Worm (Caenorhabditis elegans) whole organism, mixed stage, embryonic: ENCODE data around the gene C07E3.10.

Experiments used
- M03D4.4 ChIP-seq: sonication (generic microtip); optimal IDR thresholded peaks from 2 replicates; lab custom pipeline; 2017; ENCODE audit warnings: mild to moderate bottlenecking, missing genetic modification characterization, missing compliant biosample characterization
- bed-3 ChIP-seq: fragments of 200-800 bp; sonication (Bioruptor generic); optimal IDR thresholded peaks from 3 replicates; lab custom pipeline; 2018; ENCODE audit warnings: mild to moderate bottlenecking, missing genetic modification characterization, moderate library complexity, missing compliant biosample characterization
- blmp-1 ChIP-seq: fragments of 150-350 bp; optimal IDR thresholded peaks from 2 replicates; lab custom pipeline; 2014; ENCODE audit warnings: missing biosample characterization, missing genetic modification characterization
- ceh-39 ChIP-seq: fragments of 150-350 bp; optimal IDR thresholded peaks from 2 replicates; lab custom pipeline; 2014; ENCODE audit warnings: missing biosample characterization, missing genetic modification characterization
- ceh-43 ChIP-seq: fragments of 200-800 bp; sonication (Bioruptor generic); optimal IDR thresholded peaks from 2 replicates; lab custom pipeline; 2018; ENCODE audit warnings: mild to moderate bottlenecking, missing genetic modification characterization, moderate library complexity, missing compliant biosample characterization
- ceh-83 ChIP-seq: fragments of 200-800 bp; sonication (Bioruptor generic); optimal IDR thresholded peaks from 2 replicates; lab custom pipeline; 2018; ENCODE audit warnings: mild to moderate bottlenecking, missing genetic modification characterization, missing compliant biosample characterization
- ces-1 ChIP-seq: fragments of 150-350 bp; optimal IDR thresholded peaks from 2 replicates; lab custom pipeline; 2014; ENCODE audit warnings: missing biosample characterization, missing genetic modification reagents, missing genetic modification characterization
- cnd-1 ChIP-seq: fragments of 200-800 bp; sonication (Bioruptor generic); optimal IDR thresholded peaks from 2 replicates; lab custom pipeline; 2018; ENCODE audit warnings: mild to moderate bottlenecking, missing genetic modification characterization, missing compliant biosample characterization
- drap-1 ChIP-seq: fragments of 200-800 bp; sonication (Bioruptor generic); optimal IDR thresholded peaks from 3 replicates; lab custom pipeline; 2018; ENCODE audit warnings: mild to moderate bottlenecking, missing genetic modification characterization, missing compliant biosample characterization
- elt-1 ChIP-seq: sonication (generic microtip); optimal IDR thresholded peaks from 2 replicates; lab custom pipeline; 2017; ENCODE audit warnings: missing genetic modification characterization, mild to moderate bottlenecking, missing compliant biosample characterization, antibody characterized with exemption, moderate library complexity, borderline replicate concordance; ENCODE audit not compliant: insufficient read depth
- elt-3 ChIP-seq: fragments of 150-350 bp; optimal IDR thresholded peaks from 2 replicates; lab custom pipeline; 2014; ENCODE audit warnings: missing biosample characterization, missing genetic modification characterization
- flh-1 ChIP-seq: fragments of 200-800 bp; sonication (Bioruptor generic); optimal IDR thresholded peaks from 2 replicates; lab custom pipeline; 2018; ENCODE audit warnings: mild to moderate bottlenecking, missing genetic modification characterization, moderate library complexity, missing compliant biosample characterization
- ham-2 ChIP-seq: fragments of 200-800 bp; sonication (Bioruptor generic); optimal IDR thresholded peaks from 2 replicates; lab custom pipeline; 2018; ENCODE audit warnings: mild to moderate bottlenecking, missing genetic modification characterization, missing compliant biosample characterization
- hlh-1 ChIP-seq: fragments of 150-350 bp; optimal IDR thresholded peaks from 2 replicates; lab custom pipeline; 2014; ENCODE audit warnings: missing biosample characterization, missing genetic modification reagents, missing genetic modification characterization
- lin-13 ChIP-seq: fragments of 150-350 bp; optimal IDR thresholded peaks from 2 replicates; lab custom pipeline; 2014; ENCODE audit warnings: missing biosample characterization, missing genetic modification characterization
- lin-32 ChIP-seq: fragments of 200-800 bp; sonication (Bioruptor generic); optimal IDR thresholded peaks from 2 replicates; lab custom pipeline; 2018; ENCODE audit warnings: mild to moderate bottlenecking, missing genetic modification characterization, missing compliant biosample characterization
- mab-5 ChIP-seq: fragments of 150-350 bp; optimal IDR thresholded peaks from 2 replicates; lab custom pipeline; 2014; ENCODE audit warnings: missing biosample characterization, missing genetic modification characterization
- mep-1 ChIP-seq: fragments of 150-350 bp; optimal IDR thresholded peaks from 2 replicates; lab custom pipeline; 2017; ENCODE audit warnings: missing biosample characterization, missing genetic modification reagents, missing genetic modification characterization, inconsistent platforms
- mls-2 ChIP-seq: sonication (generic microtip); optimal IDR thresholded peaks from 2 replicates; lab custom pipeline; 2016; ENCODE audit warnings: mild to moderate bottlenecking, missing genetic modification characterization, moderate library complexity, missing compliant biosample characterization
- nhr-12 ChIP-seq: fragments of 150-350 bp; optimal IDR thresholded peaks from 2 replicates; lab custom pipeline; 2014; ENCODE audit warnings: missing biosample characterization, missing genetic modification characterization
- nhr-2 ChIP-seq: fragments of 150-350 bp; optimal IDR thresholded peaks from 2 replicates; lab custom pipeline; 2014; ENCODE audit warnings: missing biosample characterization, missing genetic modification characterization
- nhr-237 ChIP-seq: fragments of 150-350 bp; optimal IDR thresholded peaks from 2 replicates; lab custom pipeline; 2014; ENCODE audit warnings: missing biosample characterization, missing genetic modification characterization
- nhr-28 ChIP-seq: fragments of 150-350 bp; optimal IDR thresholded peaks from 2 replicates; lab custom pipeline; 2014; ENCODE audit warnings: missing biosample characterization, missing genetic modification characterization
- nhr-76 ChIP-seq: sonication (generic microtip); optimal IDR thresholded peaks from 2 replicates; lab custom pipeline; 2017; ENCODE audit warnings: missing biosample characterization, missing genetic modification characterization
- pha-4 ChIP-seq: fragments of 150-350 bp; optimal IDR thresholded peaks from 2 replicates; lab custom pipeline; 2018; ENCODE audit warnings: missing biosample characterization, missing genetic modification reagents, missing genetic modification characterization
- sem-2 ChIP-seq: fragments of 200-800 bp; sonication (Bioruptor generic); optimal IDR thresholded peaks from 2 replicates; lab custom pipeline; 2018; ENCODE audit warnings: mild to moderate bottlenecking, missing genetic modification characterization, missing compliant biosample characterization
- snpc-4 ChIP-seq: fragments of 150-350 bp; optimal IDR thresholded peaks from 2 replicates; lab custom pipeline; 2014; ENCODE audit warnings: missing biosample characterization, missing genetic modification characterization
- sptf-1 ChIP-seq: sonication (generic microtip); optimal IDR thresholded peaks from 2 replicates; lab custom pipeline; 2017; ENCODE audit warnings: mild to moderate bottlenecking, missing genetic modification characterization, moderate library complexity, missing compliant biosample characterization
- unc-120 ChIP-seq: sonication (generic microtip); optimal IDR thresholded peaks from 2 replicates; lab custom pipeline; 2017; ENCODE audit warnings: missing genetic modification characterization, missing compliant biosample characterization; ENCODE audit not compliant: poor library complexity, severe bottlenecking
- unc-39 ChIP-seq: fragments of 150-350 bp; optimal IDR thresholded peaks from 2 replicates; lab custom pipeline; 2014; ENCODE audit warnings: missing biosample characterization, missing genetic modification characterization
- unc-62 ChIP-seq: fragments of 150-350 bp; optimal IDR thresholded peaks from 2 replicates; lab custom pipeline; 2014; ENCODE audit warnings: missing biosample characterization, missing genetic modification reagents, missing genetic modification characterization
- ztf-11 ChIP-seq: fragments of 150-350 bp; optimal IDR thresholded peaks from 2 replicates; lab custom pipeline; 2014; ENCODE audit warnings: missing biosample characterization, missing genetic modification characterization

The C07E3.10 gene

DNA sequence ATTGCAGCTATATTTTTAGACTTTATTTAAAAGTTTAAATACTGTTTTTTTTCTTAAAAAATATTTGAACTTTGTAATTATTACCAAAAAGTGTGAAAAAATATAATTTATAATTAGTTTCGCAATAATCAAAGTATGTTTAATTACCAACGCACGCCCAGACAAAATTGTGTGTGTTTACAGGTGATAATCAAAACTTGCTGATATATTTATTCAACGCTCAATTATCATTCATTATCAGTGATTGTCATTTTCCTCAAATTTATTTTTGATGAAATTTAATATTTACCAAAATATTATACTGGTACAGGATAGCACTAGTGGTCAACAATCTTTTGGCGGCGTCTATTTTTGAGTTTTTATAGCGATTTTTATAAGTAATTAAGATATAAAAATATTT lies 26.8 kb downstream of the C07E3.10 start:
- TF ChIP-seq lin-13 (tag; lab: Kevin White, UChicago) = no peak
- no peak for TF ChIP-seq nhr-237 (tag; lab: Kevin White, UChicago)
- TF ChIP-seq, all 35 proteins: peak for 0

DNA sequence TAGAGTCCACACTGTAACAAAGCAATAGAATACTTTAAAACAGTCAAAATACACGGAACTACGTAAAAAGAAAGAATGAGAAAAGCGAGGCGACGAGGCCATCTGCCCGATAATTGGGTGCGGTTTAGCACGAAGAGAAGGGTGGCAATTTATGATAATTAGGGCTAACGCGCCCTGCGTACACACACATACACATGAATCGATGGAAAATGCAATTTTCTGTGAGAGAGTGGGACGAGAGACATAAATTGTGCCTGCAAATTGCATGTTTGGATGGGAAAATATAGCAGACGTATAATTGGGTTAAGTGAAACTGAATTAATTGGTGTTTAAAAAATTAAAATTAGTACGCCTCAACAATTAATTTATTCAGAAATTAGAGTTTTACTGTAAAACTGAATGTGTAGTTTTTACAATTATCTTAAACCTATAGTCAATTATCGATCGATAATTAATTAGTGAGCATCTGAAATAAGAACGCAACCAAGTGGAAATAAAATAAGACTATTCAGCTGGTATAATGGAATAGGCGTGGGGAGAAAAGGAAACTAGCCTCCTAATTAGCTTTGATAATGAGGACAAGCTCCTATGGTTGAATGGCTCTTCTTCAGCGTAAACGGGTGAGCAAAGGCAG lies 27.5 kb downstream of the C07E3.10 start:
- TF ChIP-seq blmp-1 (tag; lab: Kevin White, UChicago) (no peak), pha-4 (tag; lab: Kevin White, UChicago) (no peak), ceh-83 (no peak), mab-5 (no peak), mls-2 (tag; lab: Kevin White, UChicago) (peak; percentile 79), ztf-11 (tag; lab: Kevin White, UChicago) (peak; percentile 31), ham-2 (GFP tag; lab: Kevin White, UChicago) (peak; percentile 67), sptf-1 (peak; percentile 76), mep-1 (tag; lab: Kevin White, UChicago) (peak; percentile 13), ceh-43 (GFP tag; lab: Kevin White, UChicago) (peak; percentile 96), lin-32 (GFP tag; lab: Kevin White, UChicago) (no peak), lin-13 (tag; lab: Kevin White, UChicago) (no peak), cnd-1 (tag; lab: Kevin White, UChicago) (peak; percentile 67), ces-1 (GFP tag; lab: Kevin White, UChicago) (peak; percentile 99)

DNA sequence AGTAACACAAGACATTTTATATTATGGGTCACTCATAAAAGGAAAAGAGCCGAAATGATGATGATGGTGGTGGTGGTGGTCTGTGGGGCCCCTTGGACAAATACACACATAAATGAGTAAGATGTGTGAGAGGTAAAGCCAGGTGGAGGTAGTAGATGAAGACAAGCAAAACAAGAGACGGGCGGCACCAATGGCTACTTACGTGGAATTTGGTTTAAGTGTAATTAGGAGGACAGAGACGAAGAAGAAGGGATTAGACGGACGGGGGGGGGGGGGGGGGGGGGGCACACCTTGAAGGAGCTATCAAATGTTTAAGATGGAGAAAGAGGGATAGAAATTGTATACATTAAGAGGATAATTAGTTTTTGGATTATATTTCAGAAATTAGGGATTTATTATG lies 28.6 kb downstream of the C07E3.10 start:
- TF ChIP-seq mep-1 (tag; lab: Kevin White, UChicago) (no peak), ceh-43 (GFP tag; lab: Kevin White, UChicago) (peak; percentile 43), unc-120 (tag; lab: Kevin White, UChicago) (no peak), ces-1 (GFP tag; lab: Kevin White, UChicago) (no peak), sem-2 (no peak), sptf-1 (peak; percentile 64), nhr-12 (tag; lab: Kevin White, UChicago) (no peak), mls-2 (tag; lab: Kevin White, UChicago) (peak; percentile 55), nhr-2 (tag; lab: Kevin White, UChicago) (no peak), elt-1 (no peak), bed-3 (GFP tag; lab: Kevin White, UChicago) (no peak), M03D4.4 (no peak)
- TF ChIP-seq, all 35 proteins: peak for 3

DNA sequence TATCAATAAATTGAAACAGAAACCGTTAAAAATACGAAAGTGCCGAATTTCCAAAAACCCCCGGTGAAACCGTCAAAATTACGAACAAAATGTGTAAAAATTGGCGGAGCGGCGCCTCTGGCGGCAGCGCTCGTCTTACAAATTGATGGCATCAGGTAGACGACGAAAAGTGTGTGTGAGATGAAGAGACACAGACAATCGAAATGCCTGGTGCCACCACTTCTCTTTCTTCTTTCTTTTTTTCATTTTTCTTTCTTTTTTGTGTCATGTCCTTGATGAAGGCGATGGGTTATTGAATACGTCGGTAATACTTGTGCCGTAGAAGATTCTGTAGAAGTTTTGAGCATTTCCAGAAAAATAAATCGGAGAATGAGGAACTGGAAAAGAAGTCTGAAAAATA lies 31.7 kb downstream of the C07E3.10 start:
- TF ChIP-seq ces-1 (GFP tag; lab: Kevin White, UChicago) (no peak), unc-39 (tag; lab: Kevin White, UChicago) (no peak), blmp-1 (tag; lab: Kevin White, UChicago) (no peak), mab-5 (no peak), lin-13 (tag; lab: Kevin White, UChicago) (no peak), mls-2 (tag; lab: Kevin White, UChicago) (no peak), ztf-11 (tag; lab: Kevin White, UChicago) (no peak), nhr-2 (tag; lab: Kevin White, UChicago) (no peak)
- TF ChIP-seq, all 35 proteins: peak for 0

DNA sequence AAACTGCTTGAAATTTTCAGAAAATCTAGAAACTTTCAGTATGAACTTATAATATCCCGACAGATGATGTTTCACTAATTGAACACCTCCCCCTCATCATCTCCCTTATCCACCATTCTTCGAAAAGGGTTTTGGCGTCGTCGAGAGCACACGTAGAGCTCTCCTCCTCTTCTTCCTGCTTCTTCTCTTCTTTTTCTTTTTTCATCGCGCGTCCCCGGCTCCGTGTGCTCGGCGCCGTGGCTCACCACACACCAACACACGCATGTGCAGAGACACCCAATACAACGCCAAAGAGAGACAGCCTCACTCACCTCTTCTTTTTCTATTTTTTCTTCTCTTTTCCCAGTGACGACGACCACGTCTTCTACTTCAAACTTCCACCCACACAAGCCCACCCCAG lies 33.4 kb downstream of the C07E3.10 start:
- TF ChIP-seq nhr-76 = no peak
- TF ChIP-seq bed-3 (GFP tag; lab: Kevin White, UChicago) = no peak
- TF ChIP-seq unc-62 (GFP tag; lab: Kevin White, UChicago) = no peak
- no peak for TF ChIP-seq ceh-83
- TF ChIP-seq elt-3 = no peak

DNA sequence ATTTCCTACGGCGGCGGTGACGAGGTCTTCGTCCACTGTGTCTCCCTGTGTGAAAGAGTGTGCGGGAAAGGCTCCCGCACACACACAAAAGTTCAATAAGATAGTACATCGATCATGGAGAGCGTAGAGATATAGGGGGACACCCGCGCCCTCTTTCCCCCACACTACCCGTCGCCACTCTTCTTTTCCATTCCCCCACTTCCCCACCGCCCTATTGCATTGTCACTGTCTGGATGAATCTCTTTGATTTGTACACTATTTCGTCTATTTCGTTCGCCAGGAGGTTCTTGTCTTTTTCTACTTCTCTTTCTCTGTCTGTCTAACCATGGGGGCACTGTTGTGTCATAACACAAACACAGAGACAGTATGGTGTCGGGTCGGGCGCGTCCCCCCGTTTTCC lies 36.1 kb downstream of the C07E3.10 start:
- TF ChIP-seq nhr-28 (tag; lab: Kevin White, UChicago) (no peak), M03D4.4 (no peak), drap-1 (GFP tag; lab: Kevin White, UChicago) (no peak), ceh-43 (GFP tag; lab: Kevin White, UChicago) (no peak), ces-1 (GFP tag; lab: Kevin White, UChicago) (no peak), ceh-83 (no peak), ceh-39 (tag; lab: Kevin White, UChicago) (no peak), mep-1 (tag; lab: Kevin White, UChicago) (peak; percentile 17), unc-120 (tag; lab: Kevin White, UChicago) (peak; percentile 54), elt-1 (no peak), elt-3 (no peak), pha-4 (tag; lab: Kevin White, UChicago) (no peak), sem-2 (no peak), nhr-76 (no peak), nhr-12 (tag; lab: Kevin White, UChicago) (no peak), cnd-1 (tag; lab: Kevin White, UChicago) (no peak), bed-3 (GFP tag; lab: Kevin White, UChicago) (no peak), ztf-11 (tag; lab: Kevin White, UChicago) (no peak), nhr-237 (tag; lab: Kevin White, UChicago) (peak; percentile 48), ham-2 (GFP tag; lab: Kevin White, UChicago) (no peak), flh-1 (GFP tag; lab: Kevin White, UChicago) (no peak), unc-62 (GFP tag; lab: Kevin White, UChicago) (no peak), lin-32 (GFP tag; lab: Kevin White, UChicago) (no peak), hlh-1 (tag; lab: Kevin White, UChicago) (no peak), mls-2 (tag; lab: Kevin White, UChicago) (peak; percentile 34), snpc-4 (no peak)
- TF ChIP-seq, all 35 proteins: peak for 4
